Worm (Caenorhabditis elegans) whole organism, mixed stage, embryonic: Measurements from ENCODE around the gene lin-8.

ENCODE experiments used
- ceh-43 ChIP-seq: fragments of 200-800 bp; sonication (Bioruptor generic); optimal IDR thresholded peaks from 2 replicates; lab custom pipeline; 2018; ENCODE audit warnings: mild to moderate bottlenecking, missing genetic modification characterization, moderate library complexity, missing compliant biosample characterization
- ces-1 ChIP-seq: fragments of 150-350 bp; optimal IDR thresholded peaks from 2 replicates; lab custom pipeline; 2014; ENCODE audit warnings: missing biosample characterization, missing genetic modification reagents, missing genetic modification characterization
- flh-1 ChIP-seq: fragments of 200-800 bp; sonication (Bioruptor generic); optimal IDR thresholded peaks from 2 replicates; lab custom pipeline; 2018; ENCODE audit warnings: mild to moderate bottlenecking, missing genetic modification characterization, moderate library complexity, missing compliant biosample characterization
- lin-32 ChIP-seq: fragments of 200-800 bp; sonication (Bioruptor generic); optimal IDR thresholded peaks from 2 replicates; lab custom pipeline; 2018; ENCODE audit warnings: mild to moderate bottlenecking, missing genetic modification characterization, missing compliant biosample characterization
- lsy-2 ChIP-seq: fragments of 150-350 bp; optimal IDR thresholded peaks from 2 replicates; lab custom pipeline; 2014; ENCODE audit warnings: missing biosample characterization, missing genetic modification characterization
- nhr-12 ChIP-seq: fragments of 150-350 bp; optimal IDR thresholded peaks from 2 replicates; lab custom pipeline; 2014; ENCODE audit warnings: missing biosample characterization, missing genetic modification characterization
- nhr-28 ChIP-seq: fragments of 150-350 bp; optimal IDR thresholded peaks from 2 replicates; lab custom pipeline; 2014; ENCODE audit warnings: missing biosample characterization, missing genetic modification characterization
- pha-4 ChIP-seq: fragments of 150-350 bp; optimal IDR thresholded peaks from 2 replicates; lab custom pipeline; 2018; ENCODE audit warnings: missing biosample characterization, missing genetic modification reagents, missing genetic modification characterization
- snpc-4 ChIP-seq: fragments of 150-350 bp; optimal IDR thresholded peaks from 2 replicates; lab custom pipeline; 2014; ENCODE audit warnings: missing biosample characterization, missing genetic modification characterization
- sptf-1 ChIP-seq: sonication (generic microtip); optimal IDR thresholded peaks from 2 replicates; lab custom pipeline; 2017; ENCODE audit warnings: mild to moderate bottlenecking, missing genetic modification characterization, moderate library complexity, missing compliant biosample characterization
- unc-39 ChIP-seq: fragments of 150-350 bp; optimal IDR thresholded peaks from 2 replicates; lab custom pipeline; 2014; ENCODE audit warnings: missing biosample characterization, missing genetic modification characterization
- ztf-11 ChIP-seq: fragments of 150-350 bp; optimal IDR thresholded peaks from 2 replicates; lab custom pipeline; 2014; ENCODE audit warnings: missing biosample characterization, missing genetic modification characterization

DNA sequence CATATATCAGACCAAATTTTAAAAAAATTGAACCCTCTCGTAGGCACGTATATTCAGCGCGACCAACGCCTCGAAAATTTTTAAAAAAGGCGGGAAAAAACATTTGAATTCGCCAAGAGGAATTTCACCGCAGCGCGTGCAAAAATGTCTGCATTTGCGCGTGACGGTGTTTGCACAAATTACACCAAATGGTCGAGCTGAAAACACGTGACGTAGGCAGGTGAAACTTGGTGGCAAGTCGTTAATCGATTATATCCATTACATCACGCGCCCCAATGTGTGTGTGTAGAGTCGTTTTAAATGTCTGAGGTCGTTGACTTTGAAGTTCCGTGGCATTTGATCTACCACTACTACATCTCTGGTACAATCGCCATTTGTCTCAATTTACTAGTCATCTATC, 5.9 kb upstream of the lin-8 start, which contains the start of gene sri-31:
- TF ChIP-seq ceh-43 (GFP tag; lab: Kevin White, UChicago) (no peak), nhr-12 (tag; lab: Kevin White, UChicago) (no peak), snpc-4 (tag; lab: Kevin White, UChicago) (no peak), ztf-11 (no peak), sptf-1 (no peak), ces-1 (GFP tag; lab: Kevin White, UChicago) (no peak), lin-32 (GFP tag; lab: Kevin White, UChicago) (no peak), flh-1 (GFP tag; lab: Kevin White, UChicago) (no peak), unc-39 (tag; lab: Kevin White, UChicago) (no peak), lsy-2 (tag; lab: Kevin White, UChicago) (no peak), nhr-28 (no peak), pha-4 (no peak)
